Worm (Caenorhabditis elegans): Measurements from ENCODE around the gene F14H12.3.

- TF ChIP-seq zim-3 (tag; optimal IDR thresholded peaks at IDR 0.05) (no peak), madf-3 (GFP tag; IDR thresholded peaks at IDR 0.05) (no peak), F39B2.1 (GFP tag; IDR thresholded peaks at IDR 0.05) (no peak), dpl-1 (GFP tag; optimal IDR thresholded peaks at IDR 0.05) (no peak), hsf-1 (GFP tag; IDR thresholded peaks at IDR 0.05) (no peak), ama-1 (optimal IDR thresholded peaks at IDR 0.05) (no peak), ama-1 (GFP tag; optimal IDR thresholded peaks at IDR 0.05) (no peak)
Measured at ce11 chrX:4307559-4308005, 36.4 kb upstream of the F14H12.3 start.
